Worm (Caenorhabditis elegans) whole organism, L4 larva: ENCODE results near the gene str-129.

ENCODE experiments used
- F26F4.8 ChIP-seq: fragments of 200-800 bp; sonication (Bioruptor generic); conservative IDR thresholded peaks from 2 replicates; pipeline ENCODE4 v1.3.6; 2022; ENCODE audit warnings: missing genetic modification characterization, missing compliant biosample characterization
- Y105C5A.15 ChIP-seq: fragments of 200-800 bp; sonication (Bioruptor generic); IDR thresholded peaks from 2 replicates; pipeline ENCODE4 v1.3.6; 2022; ENCODE audit warnings: missing genetic modification characterization, missing compliant biosample characterization
- Y48G9A.11 ChIP-seq: fragments of 200-800 bp; sonication (Bioruptor generic); IDR thresholded peaks from 2 replicates; pipeline ENCODE4 v1.3.6; 2022; ENCODE audit warnings: missing genetic modification reagents, missing genetic modification characterization, missing compliant biosample characterization
- Y5F2A.4 ChIP-seq: fragments of 200-800 bp; sonication (Bioruptor generic); optimal IDR thresholded peaks from 2 replicates; lab custom pipeline; 2018; ENCODE audit warnings: mild to moderate bottlenecking, missing genetic modification characterization, missing compliant biosample characterization
- Y75B8A.6 ChIP-seq: fragments of 200-800 bp; sonication (Bioruptor generic); IDR thresholded peaks from 2 replicates; pipeline ENCODE4 v1.3.6; 2022; ENCODE audit warnings: missing genetic modification reagents, missing genetic modification characterization, missing compliant biosample characterization
- ZK337.2 ChIP-seq: fragments of 200-800 bp; sonication (Bioruptor generic); IDR thresholded peaks from 2 replicates; pipeline ENCODE4 v1.3.6; 2022; ENCODE audit warnings: missing genetic modification reagents, missing genetic modification characterization, missing compliant biosample characterization
- aha-1 ChIP-seq: fragments of 150-350 bp; peaks from one replicate; lab custom pipeline; 2014; ENCODE audit warnings: missing biosample characterization, missing genetic modification characterization
- arid-1 ChIP-seq: fragments of 200-800 bp; sonication (Bioruptor generic); conservative IDR thresholded peaks from 2 replicates; pipeline ENCODE4 v1.3.6; 2022; ENCODE audit warnings: missing genetic modification reagents, missing genetic modification characterization, missing compliant biosample characterization
- ceh-32 ChIP-seq: sonication (generic microtip); optimal IDR thresholded peaks from 2 replicates; lab custom pipeline; 2016; ENCODE audit warnings: mild to moderate bottlenecking, missing genetic modification characterization, missing compliant biosample characterization; ENCODE audit not compliant: poor library complexity
- ceh-82 ChIP-seq: sonication (generic microtip); optimal IDR thresholded peaks from 2 replicates; lab custom pipeline; 2017; ENCODE audit warnings: missing biosample characterization, missing genetic modification characterization
- ces-1 ChIP-seq: fragments of 150-350 bp; sonication (generic microtip); optimal IDR thresholded peaks from 4 replicates; lab custom pipeline; 2014; ENCODE audit warnings: missing biosample characterization, missing genetic modification reagents, missing genetic modification characterization
- cey-2 ChIP-seq: sonication (generic microtip); optimal IDR thresholded peaks from 3 replicates; lab custom pipeline; 2017; ENCODE audit warnings: missing genetic modification characterization, mild to moderate bottlenecking, missing compliant biosample characterization, antibody characterized with exemption, borderline replicate concordance; ENCODE audit not compliant: insufficient read depth
- ctbp-1 ChIP-seq: fragments of 200-800 bp; sonication (Bioruptor generic); IDR thresholded peaks from 2 replicates; pipeline ENCODE4 v1.3.6; 2022; ENCODE audit warnings: missing genetic modification reagents, missing genetic modification characterization, missing compliant biosample characterization
- daf-8 ChIP-seq: fragments of 200-800 bp; sonication (Bioruptor generic); IDR thresholded peaks from 2 replicates; pipeline ENCODE4 v1.3.6; 2022; ENCODE audit warnings: missing genetic modification characterization, missing compliant biosample characterization
- dmd-8 ChIP-seq: fragments of 200-800 bp; sonication (Bioruptor generic); IDR thresholded peaks from 2 replicates; pipeline ENCODE4 v1.3.6; 2022; ENCODE audit warnings: missing genetic modification characterization, missing compliant biosample characterization
- dpl-1 ChIP-seq: fragments of 150-350 bp; optimal IDR thresholded peaks from 2 replicates; lab custom pipeline; 2014; ENCODE audit warnings: missing biosample characterization, missing genetic modification reagents, missing genetic modification characterization
- egl-43 ChIP-seq: fragments of 200-800 bp; sonication (Bioruptor generic); IDR thresholded peaks from 2 replicates; pipeline ENCODE4 v1.3.6; 2022; ENCODE audit warnings: missing genetic modification reagents, missing genetic modification characterization, missing compliant biosample characterization
- fkh-10 ChIP-seq: fragments of 150-350 bp; optimal IDR thresholded peaks from 2 replicates; lab custom pipeline; 2014; ENCODE audit warnings: missing biosample characterization, missing genetic modification reagents, missing genetic modification characterization
- hif-1 ChIP-seq, 2 experiments: sonication (generic microtip); optimal IDR thresholded peaks; 2 replicates each; lab custom pipeline; 2016 to 2017; ENCODE audit warnings: missing compliant biosample characterization in 2 of 2, missing genetic modification characterization in 2 of 2, missing genetic modification reagents in 2 of 2, missing genotype in 2 of 2, mild to moderate bottlenecking in 1 of 2
- hlh-11 ChIP-seq: fragments of 200-800 bp; sonication (Bioruptor generic); optimal IDR thresholded peaks from 2 replicates; lab custom pipeline; 2018; ENCODE audit warnings: mild to moderate bottlenecking, missing genetic modification characterization, missing compliant biosample characterization
- hlh-30 ChIP-seq: sonication (generic microtip); optimal IDR thresholded peaks from 2 replicates; lab custom pipeline; 2017; ENCODE audit warnings: antibody characterized with exemption, mild to moderate bottlenecking, missing genetic modification characterization, missing compliant biosample characterization; ENCODE audit not compliant: insufficient read depth
- hmg-1.1 ChIP-seq: fragments of 200-800 bp; sonication (Bioruptor generic); IDR thresholded peaks from 2 replicates; pipeline ENCODE4 v1.3.6; 2022; ENCODE audit warnings: missing genetic modification reagents, missing genetic modification characterization, missing compliant biosample characterization
- lin-13 ChIP-seq: fragments of 150-350 bp; optimal IDR thresholded peaks from 2 replicates; lab custom pipeline; 2014; ENCODE audit warnings: missing biosample characterization, missing genetic modification reagents, missing genetic modification characterization
- lin-15B ChIP-seq: fragments of 150-350 bp; sonication (generic microtip); optimal IDR thresholded peaks from 3 replicates; lab custom pipeline; 2014; ENCODE audit warnings: missing biosample characterization, missing genetic modification characterization
- lin-38 ChIP-seq: fragments of 200-800 bp; sonication (Bioruptor generic); IDR thresholded peaks from 2 replicates; pipeline ENCODE4 v1.3.6; 2022; ENCODE audit warnings: missing genetic modification reagents, missing genetic modification characterization, missing compliant biosample characterization
- lin-39 ChIP-seq: fragments of 150-350 bp; optimal IDR thresholded peaks from 2 replicates; lab custom pipeline; 2014; ENCODE audit warnings: missing biosample characterization, missing genetic modification reagents, missing genetic modification characterization
- madf-9 ChIP-seq: fragments of 200-800 bp; sonication (Bioruptor generic); conservative IDR thresholded peaks from 2 replicates; pipeline ENCODE4 v1.3.6; 2022; ENCODE audit warnings: missing genetic modification reagents, missing genetic modification characterization, missing compliant biosample characterization
- mes-2 ChIP-seq: sonication (generic microtip); optimal IDR thresholded peaks from 2 replicates; lab custom pipeline; 2016; ENCODE audit warnings: missing genotype, mild to moderate bottlenecking, missing genetic modification characterization, missing compliant biosample characterization; ENCODE audit not compliant: poor library complexity, severe bottlenecking
- mxl-2 ChIP-seq: fragments of 200-800 bp; sonication (Bioruptor generic); conservative IDR thresholded peaks from 2 replicates; pipeline ENCODE4 v1.3.6; 2022; ENCODE audit warnings: missing genetic modification reagents, missing genetic modification characterization, missing compliant biosample characterization
- nhr-10 ChIP-seq: fragments of 150-350 bp; optimal IDR thresholded peaks from 2 replicates; lab custom pipeline; 2014; ENCODE audit warnings: missing biosample characterization, missing genetic modification characterization
- nhr-11 ChIP-seq: fragments of 150-350 bp; optimal IDR thresholded peaks from 2 replicates; lab custom pipeline; 2014; ENCODE audit warnings: missing biosample characterization, missing genetic modification characterization
- nhr-111 ChIP-seq: fragments of 200-800 bp; sonication (Bioruptor generic); optimal IDR thresholded peaks from 2 replicates; lab custom pipeline; 2018; ENCODE audit warnings: mild to moderate bottlenecking, missing genetic modification characterization, missing compliant biosample characterization
- nhr-25 ChIP-seq: sonication (generic microtip); optimal IDR thresholded peaks from 2 replicates; lab custom pipeline; 2017; ENCODE audit warnings: missing genetic modification characterization, mild to moderate bottlenecking, missing compliant biosample characterization, antibody characterized with exemption, moderate library complexity, borderline replicate concordance; ENCODE audit not compliant: insufficient read depth
- nhr-41 ChIP-seq: fragments of 200-800 bp; sonication (Bioruptor generic); IDR thresholded peaks from 2 replicates; pipeline ENCODE4 v1.3.6; 2022; ENCODE audit warnings: missing genetic modification reagents, missing genetic modification characterization, missing compliant biosample characterization
- nhr-42 ChIP-seq: fragments of 200-800 bp; sonication (Bioruptor generic); IDR thresholded peaks from 2 replicates; pipeline ENCODE4 v1.3.6; 2022; ENCODE audit warnings: missing genetic modification characterization, missing compliant biosample characterization
- nhr-77 ChIP-seq: fragments of 150-350 bp; optimal IDR thresholded peaks from 2 replicates; lab custom pipeline; 2014; ENCODE audit warnings: missing biosample characterization, missing genetic modification characterization
- php-3 ChIP-seq: fragments of 200-800 bp; sonication (Bioruptor generic); IDR thresholded peaks from 2 replicates; pipeline ENCODE4 v1.3.6; 2022; ENCODE audit warnings: missing genetic modification reagents, missing genetic modification characterization, missing compliant biosample characterization
- pqm-1 ChIP-seq: sonication (generic microtip); optimal IDR thresholded peaks from 2 replicates; lab custom pipeline; 2017; ENCODE audit warnings: missing biosample characterization, missing genetic modification characterization
- saeg-2 ChIP-seq: fragments of 200-800 bp; sonication (Bioruptor generic); IDR thresholded peaks from 2 replicates; pipeline ENCODE4 v1.3.6; 2022; ENCODE audit warnings: missing genetic modification reagents, missing genetic modification characterization, missing compliant biosample characterization
- sdz-12 ChIP-seq: fragments of 200-800 bp; sonication (Bioruptor generic); optimal IDR thresholded peaks from 2 replicates; lab custom pipeline; 2018; ENCODE audit warnings: mild to moderate bottlenecking, missing genetic modification characterization, missing compliant biosample characterization
- snpc-1.2 ChIP-seq: fragments of 200-800 bp; sonication (Bioruptor generic); IDR thresholded peaks from 2 replicates; pipeline ENCODE4 v1.3.6; 2022; ENCODE audit warnings: missing genetic modification reagents, missing genetic modification characterization, missing compliant biosample characterization
- spr-1 ChIP-seq: sonication (generic microtip); optimal IDR thresholded peaks from 2 replicates; lab custom pipeline; 2016; ENCODE audit warnings: mild to moderate bottlenecking, missing genetic modification characterization, missing compliant biosample characterization
- spr-3 ChIP-seq: fragments of 200-800 bp; sonication (Bioruptor generic); optimal IDR thresholded peaks from 2 replicates; lab custom pipeline; 2018; ENCODE audit warnings: mild to moderate bottlenecking, missing genetic modification characterization, missing compliant biosample characterization
- tra-1 ChIP-seq: fragments of 200-800 bp; sonication (Bioruptor generic); IDR thresholded peaks from 2 replicates; pipeline ENCODE4 v1.3.6; 2022; ENCODE audit warnings: missing genetic modification reagents, missing genetic modification characterization, missing compliant biosample characterization
- unc-39 ChIP-seq: sonication (generic microtip); optimal IDR thresholded peaks from 2 replicates; lab custom pipeline; 2017; ENCODE audit warnings: missing biosample characterization, missing genetic modification characterization
- unc-62 ChIP-seq, 3 experiments: fragments of 150-350 bp in 1 of 3; sonication (generic microtip); optimal IDR thresholded peaks in 2 of 3; peaks in 1 of 3; 1 replicate in 1 of 3; 2 replicates in 2 of 3; lab custom pipeline; 2014 to 2017; ENCODE audit warnings: missing biosample characterization in 3 of 3, missing genetic modification characterization in 3 of 3, missing genetic modification reagents in 3 of 3, missing genotype in 1 of 3
- vab-7 ChIP-seq: fragments of 200-800 bp; sonication (Bioruptor generic); IDR thresholded peaks from 2 replicates; pipeline ENCODE4 v1.3.6; 2022; ENCODE audit warnings: missing genetic modification reagents, missing genetic modification characterization, missing compliant biosample characterization
- zag-1 ChIP-seq: fragments of 150-350 bp; optimal IDR thresholded peaks from 2 replicates; lab custom pipeline; 2014; ENCODE audit warnings: missing biosample characterization, missing genetic modification characterization
- zfp-3 ChIP-seq: fragments of 200-800 bp; sonication (Bioruptor generic); conservative IDR thresholded peaks from 2 replicates; pipeline ENCODE4 v1.3.6; 2022; ENCODE audit warnings: missing genetic modification reagents, missing genetic modification characterization, missing compliant biosample characterization
- zip-2 ChIP-seq: fragments of 150-350 bp; optimal IDR thresholded peaks from 2 replicates; lab custom pipeline; 2014; ENCODE audit warnings: missing biosample characterization, missing genetic modification characterization

str-129 gene

ce11 chrV:8130149-8130661, 37.9 kb upstream of the str-129 start, which contains the start of gene snap-1:
TSS of gene snap-1 (plus strand) at chrV:8130611.
- TF ChIP-seq lin-39 (tag; lab: Kevin White, UChicago) (no peak), madf-9 (GFP tag; lab: Robert Waterston, UW) (no peak), nhr-41 (GFP tag; lab: Robert Waterston, UW) (no peak), unc-62 (GFP tag; optimal IDR thresholded peaks at IDR 0.05 in 1 of 2; lab: Kevin White, UChicago) (peak in 1 of 2 experiments; percentile 32), unc-62 (tag; optimal IDR thresholded peaks at IDR 0.05; lab: Kevin White, UChicago) (no peak), sdz-12 (GFP tag; lab: Kevin White, UChicago) (no peak), dpl-1 (peak; percentile 42), lin-15B (tag; lab: Kevin White, UChicago) (no peak), zag-1 (tag; lab: Kevin White, UChicago) (no peak), daf-8 (GFP tag; lab: Robert Waterston, UW) (no peak), hlh-30 (tag; lab: Kevin White, UChicago) (peak; percentile 93), snpc-1.2 (GFP tag; lab: Robert Waterston, UW) (no peak), vab-7 (GFP tag; lab: Robert Waterston, UW) (no peak), spr-1 (tag; lab: Kevin White, UChicago) (no peak), php-3 (no peak), ceh-32 (no peak), aha-1 (tag; lab: Kevin White, UChicago) (peak; percentile 88), pqm-1 (tag; lab: Kevin White, UChicago) (no peak), nhr-10 (tag; lab: Kevin White, UChicago) (no peak), nhr-11 (tag; lab: Kevin White, UChicago) (peak; percentile 20), Y105C5A.15 (GFP tag; lab: Robert Waterston, UW) (no peak), cey-2 (no peak), zip-2 (no peak), nhr-77 (no peak), F26F4.8 (GFP tag; lab: Robert Waterston, UW) (no peak), dmd-8 (GFP tag; lab: Robert Waterston, UW) (no peak), Y75B8A.6 (GFP tag; lab: Robert Waterston, UW) (no peak), lin-13 (GFP tag; lab: Kevin White, UChicago) (no peak), zfp-3 (GFP tag; lab: Robert Waterston, UW) (no peak), saeg-2 (GFP tag; lab: Robert Waterston, UW) (no peak), mxl-2 (GFP tag; lab: Robert Waterston, UW) (no peak), lin-38 (GFP tag; lab: Robert Waterston, UW) (no peak), Y48G9A.11 (GFP tag; lab: Robert Waterston, UW) (no peak), fkh-10 (GFP tag; lab: Kevin White, UChicago) (peak; percentile 49), ces-1 (GFP tag; lab: Kevin White, UChicago) (no peak), tra-1 (GFP tag; lab: Robert Waterston, UW) (no peak), arid-1 (GFP tag; lab: Robert Waterston, UW) (no peak), mes-2 (peak; percentile 65), nhr-42 (GFP tag; lab: Robert Waterston, UW) (no peak), nhr-111 (GFP tag; lab: Kevin White, UChicago) (no peak), spr-3 (GFP tag; lab: Kevin White, UChicago) (no peak), unc-39 (tag; lab: Kevin White, UChicago) (no peak), hif-1 (tag; optimal IDR thresholded peaks at IDR 0.05; lab: Kevin White, UChicago) (no peak), ceh-82 (no peak), egl-43 (GFP tag; lab: Robert Waterston, UW) (no peak), ZK337.2 (GFP tag; lab: Robert Waterston, UW) (no peak), nhr-25 (tag; lab: Kevin White, UChicago) (no peak), hmg-1.1 (GFP tag; lab: Robert Waterston, UW) (peak; percentile 57), Y5F2A.4 (GFP tag; lab: Kevin White, UChicago) (no peak), ctbp-1 (GFP tag; lab: Robert Waterston, UW) (peak; percentile 58; the same call in 1 of the 2 replicates), hlh-11 (peak; percentile 66)
